Fruit fly (Drosophila melanogaster): ENCODE data around the gene mRpL1.

mRpL1 gene

DNA sequence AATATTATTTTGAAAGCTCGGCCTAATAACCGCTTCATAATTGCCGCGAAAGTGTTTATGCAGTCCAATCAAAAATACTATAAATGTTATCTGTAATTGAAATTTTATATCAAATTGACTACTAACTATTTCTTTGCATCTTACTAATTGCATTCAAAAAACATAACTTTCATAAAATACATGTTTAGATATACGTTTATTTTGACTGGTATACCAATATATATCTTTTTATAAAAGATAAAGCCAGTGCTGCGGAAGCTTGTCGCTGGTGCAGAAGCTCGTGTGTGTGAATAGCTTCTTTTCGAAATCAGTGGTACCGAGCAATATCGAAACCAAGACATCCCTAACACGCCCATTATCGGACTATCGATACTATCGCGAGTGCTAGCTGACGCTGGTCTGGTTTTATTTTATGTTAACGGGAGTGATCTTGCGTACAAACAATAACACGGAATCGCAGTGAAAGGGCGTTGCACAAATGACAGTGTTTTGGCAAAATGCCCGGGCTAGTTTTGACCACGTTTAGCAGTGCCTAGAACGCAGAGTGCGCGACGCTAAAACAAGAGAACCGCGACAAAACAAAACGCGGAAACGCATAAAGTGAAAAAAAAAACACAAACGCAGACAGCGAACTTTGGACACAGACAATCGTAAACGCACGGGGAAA, 48.3 kb downstream of the mRpL1 start, which contains the start of gene Atg13:
Atg13 (plus strand) TSS at position 367 of the 667 bp plus-strand sequence.
- no peak for TF ChIP-seq CG9705 (GFP tag; optimal IDR thresholded peaks at IDR 0.05)
- peak; percentile 1 for TF ChIP-seq sv (GFP tag; optimal IDR thresholded peaks at IDR 0.05)
- peak; percentile 8 for TF ChIP-seq N (GFP tag; optimal IDR thresholded peaks at IDR 0.05)
- peak; percentile 32 for TF ChIP-seq Abd-B (GFP tag; optimal IDR thresholded peaks at IDR 0.05)
- no peak for TF ChIP-seq Dfd (GFP tag; optimal IDR thresholded peaks at IDR 0.05)
- TF ChIP-seq Hnf4 (GFP tag; optimal IDR thresholded peaks at IDR 0.05): peak; percentile 73
- TF ChIP-seq Sp1 (GFP tag; optimal IDR thresholded peaks at IDR 0.05): peak; percentile 29
- peak; percentile 9 for TF ChIP-seq ey (GFP tag; optimal IDR thresholded peaks at IDR 0.05)
- no peak for TF ChIP-seq Myc (optimal IDR thresholded peaks at IDR 0.05)
- TF ChIP-seq Rel (GFP tag; optimal IDR thresholded peaks at IDR 0.05): no peak
- TF ChIP-seq Rel (tag; optimal IDR thresholded peaks at IDR 0.05): peak; percentile 46
- TF ChIP-seq GATAd (GFP tag; optimal IDR thresholded peaks at IDR 0.05): no peak
- no peak for TF ChIP-seq Vsx2 (GFP tag; optimal IDR thresholded peaks at IDR 0.05; ENCODE audit: partially characterized antibody)
- TF ChIP-seq Dif (GFP tag; optimal IDR thresholded peaks at IDR 0.05; ENCODE audit: partially characterized antibody): no peak
- TF ChIP-seq HLH106 (tag; optimal IDR thresholded peaks at IDR 0.05): peak; percentile 43
- no peak for TF ChIP-seq Hr83 (GFP tag; optimal IDR thresholded peaks at IDR 0.05; ENCODE audit: poor library complexity, severe bottlenecking)
- no peak for TF ChIP-seq dl (GFP tag; optimal IDR thresholded peaks at IDR 0.05; ENCODE audit: insufficient read depth in 1 of 2, partially characterized antibody in 2 of 2)
- peak; percentile 22 for TF ChIP-seq psq (GFP tag; optimal IDR thresholded peaks at IDR 0.05)
- TF ChIP-seq brk (GFP tag; optimal IDR thresholded peaks at IDR 0.05): no peak
- no peak for TF ChIP-seq dmrt93B (GFP tag; optimal IDR thresholded peaks at IDR 0.05)
